Fruit fly (Drosophila melanogaster) whole organism, adult: Measurements from ENCODE around the gene gig.

ENCODE experiments used
- CG33017 ChIP-seq: fragments of 200-800 bp; sonication (Bioruptor generic); optimal IDR thresholded peaks from 2 replicates; lab custom pipeline; 2018; ENCODE audit warnings: missing biosample characterization, mild to moderate bottlenecking, missing genetic modification characterization, moderate library complexity
- cnc ChIP-seq, 2 experiments: fragments of >200 bp; optimal IDR thresholded peaks; 2 replicates each; lab custom pipeline; 2017
- tj ChIP-seq: fragments of 200-800 bp; sonication (Bioruptor generic); optimal IDR thresholded peaks from 3 replicates; lab custom pipeline; 2017; ENCODE audit warnings: missing biosample characterization, mild to moderate bottlenecking, missing genetic modification characterization, moderate library complexity

- TF ChIP-seq tj (GFP tag; lab: Kevin White, UChicago) (no peak), cnc (optimal IDR thresholded peaks at IDR 0.05; lab: Kevin White, UChicago) (no peak), CG33017 (tag; lab: Kevin White, UChicago) (no peak)
Measured at dm6 chr3L:20111434-20111833, 17.5 kb upstream of the gig start, which contains the start of gene Ir76b.
